Worm (Caenorhabditis elegans) whole organism, young adult: ENCODE measurements around the gene B0302.4.

Source experiments
- B0035.1 ChIP-seq: sonication (generic microtip); optimal IDR thresholded peaks from 2 replicates; lab custom pipeline; 2016; ENCODE audit warnings: missing genetic modification characterization, mild to moderate bottlenecking, missing compliant biosample characterization, missing genotype, missing genetic modification reagents
- D2030.7 ChIP-seq: fragments of 200-800 bp; sonication (Bioruptor generic); IDR thresholded peaks from 2 replicates; pipeline ENCODE4 v1.3.6; 2022; ENCODE audit warnings: missing genetic modification reagents, missing genetic modification characterization, missing compliant biosample characterization
- F33H1.4 ChIP-seq: fragments of 200-800 bp; sonication (Bioruptor generic); IDR thresholded peaks from 2 replicates; pipeline ENCODE4 v1.3.6; 2022; ENCODE audit warnings: missing genetic modification reagents, missing genetic modification characterization, missing compliant biosample characterization
- F37B4.10 ChIP-seq: fragments of 200-800 bp; sonication (Bioruptor generic); IDR thresholded peaks from 2 replicates; pipeline ENCODE4 v1.3.6; 2022; ENCODE audit warnings: missing genetic modification characterization, missing compliant biosample characterization
- F49E8.2 ChIP-seq: sonication (generic microtip); optimal IDR thresholded peaks from 3 replicates; lab custom pipeline; 2017; ENCODE audit warnings: missing genetic modification characterization, mild to moderate bottlenecking, missing compliant biosample characterization, antibody characterized with exemption, moderate library complexity; ENCODE audit not compliant: insufficient read depth
- F55B11.4 ChIP-seq: sonication (generic microtip); optimal IDR thresholded peaks from 2 replicates; lab custom pipeline; 2016; ENCODE audit warnings: missing compliant biosample characterization, missing genetic modification characterization, borderline replicate concordance; ENCODE audit not compliant: insufficient read depth
- K11D2.4 ChIP-seq: fragments of 200-800 bp; sonication (Bioruptor generic); IDR thresholded peaks from 2 replicates; pipeline ENCODE4 v1.3.6; 2022; ENCODE audit warnings: missing genetic modification reagents, missing genetic modification characterization, missing compliant biosample characterization
- T07F8.4 ChIP-seq: sonication (generic microtip); optimal IDR thresholded peaks from 2 replicates; lab custom pipeline; 2016; ENCODE audit warnings: mild to moderate bottlenecking, missing genetic modification characterization, moderate library complexity, missing compliant biosample characterization
- Y53F4B.3 ChIP-seq: fragments of 200-800 bp; sonication (Bioruptor generic); IDR thresholded peaks from 2 replicates; pipeline ENCODE4 v1.3.6; 2022; ENCODE audit warnings: missing genetic modification reagents, missing genetic modification characterization, missing compliant biosample characterization
- Y53G8AR.9 ChIP-seq: fragments of 200-800 bp; sonication (Bioruptor generic); conservative IDR thresholded peaks from 2 replicates; pipeline ENCODE4 v1.3.6; 2022; ENCODE audit warnings: missing genetic modification reagents, missing genetic modification characterization, missing compliant biosample characterization
- Y56A3A.18 ChIP-seq: fragments of 200-800 bp; sonication (Bioruptor generic); IDR thresholded peaks from 2 replicates; pipeline ENCODE4 v1.3.6; 2022; ENCODE audit warnings: missing genetic modification reagents, missing genetic modification characterization, missing compliant biosample characterization
- ZK185.1 ChIP-seq: sonication (generic microtip); optimal IDR thresholded peaks from 2 replicates; lab custom pipeline; 2016; ENCODE audit warnings: mild to moderate bottlenecking, missing genetic modification characterization, missing compliant biosample characterization; ENCODE audit not compliant: poor library complexity, severe bottlenecking
- athp-1 ChIP-seq: sonication (generic microtip); optimal IDR thresholded peaks from 2 replicates; lab custom pipeline; 2017; ENCODE audit warnings: mild to moderate bottlenecking, missing genetic modification characterization, missing compliant biosample characterization
- attf-5 ChIP-seq: fragments of 200-800 bp; sonication (Bioruptor generic); optimal IDR thresholded peaks from 2 replicates; lab custom pipeline; 2018; ENCODE audit warnings: mild to moderate bottlenecking, missing genetic modification characterization, missing compliant biosample characterization
- attf-6 ChIP-seq: fragments of 200-800 bp; sonication (Bioruptor generic); IDR thresholded peaks from 2 replicates; pipeline ENCODE4 v1.3.6; 2022; ENCODE audit warnings: missing genetic modification reagents, missing genetic modification characterization, missing compliant biosample characterization
- bed-1 ChIP-seq: fragments of 200-800 bp; sonication (Bioruptor generic); IDR thresholded peaks from 2 replicates; pipeline ENCODE4 v1.3.6; 2022; ENCODE audit warnings: missing genetic modification reagents, missing genetic modification characterization, missing compliant biosample characterization
- ccch-3 ChIP-seq: fragments of 200-800 bp; sonication (Bioruptor generic); optimal IDR thresholded peaks from 2 replicates; lab custom pipeline; 2018; ENCODE audit warnings: mild to moderate bottlenecking, missing genetic modification characterization, missing compliant biosample characterization
- cebp-2 ChIP-seq: fragments of 200-800 bp; sonication (Bioruptor generic); IDR thresholded peaks from 2 replicates; pipeline ENCODE4 v1.3.6; 2022; ENCODE audit warnings: missing genetic modification characterization, missing compliant biosample characterization
- ceh-100 ChIP-seq: fragments of 200-800 bp; sonication (Bioruptor generic); IDR thresholded peaks from 2 replicates; pipeline ENCODE4 v1.3.6; 2022; ENCODE audit warnings: missing genetic modification reagents, missing genetic modification characterization, missing compliant biosample characterization
- ekl-4 ChIP-seq: fragments of 200-800 bp; sonication (Bioruptor generic); IDR thresholded peaks from 2 replicates; pipeline ENCODE4 v1.3.6; 2022; ENCODE audit warnings: missing genetic modification reagents, missing genetic modification characterization, missing compliant biosample characterization
- him-1 ChIP-seq: sonication (generic microtip); optimal IDR thresholded peaks from 2 replicates; lab custom pipeline; 2016; ENCODE audit warnings: missing genotype, missing genetic modification reagents, missing genetic modification characterization, missing compliant biosample characterization
- hlh-12 ChIP-seq: sonication (generic microtip); optimal IDR thresholded peaks from 2 replicates; lab custom pipeline; 2016; ENCODE audit warnings: missing genetic modification characterization, missing compliant biosample characterization
- hmg-1.2 ChIP-seq: fragments of 200-800 bp; sonication (Bioruptor generic); IDR thresholded peaks from 2 replicates; pipeline ENCODE4 v1.3.6; 2022; ENCODE audit warnings: missing genetic modification reagents, missing genetic modification characterization, missing compliant biosample characterization
- hmg-20 ChIP-seq: fragments of 200-800 bp; sonication (Bioruptor generic); IDR thresholded peaks from 2 replicates; pipeline ENCODE4 v1.3.6; 2022; ENCODE audit warnings: missing genetic modification reagents, missing genetic modification characterization, missing compliant biosample characterization
- let-526 ChIP-seq: fragments of 200-800 bp; sonication (Bioruptor generic); IDR thresholded peaks from 2 replicates; pipeline ENCODE4 v1.3.6; 2022; ENCODE audit warnings: missing genetic modification reagents, missing genetic modification characterization, missing compliant biosample characterization
- let-607 ChIP-seq, 2 experiments: fragments of 200-800 bp in 1 of 2; sonication (Bioruptor generic) in 1 of 2; sonication (generic microtip) in 1 of 2; optimal IDR thresholded peaks; 2 replicates each; lab custom pipeline; 2016 to 2018; ENCODE audit warnings: mild to moderate bottlenecking in 2 of 2, missing compliant biosample characterization in 2 of 2, missing genetic modification characterization in 2 of 2, moderate library complexity in 2 of 2, missing genotype in 1 of 2
- lin-26 ChIP-seq: fragments of 200-800 bp; sonication (Bioruptor generic); IDR thresholded peaks from 2 replicates; pipeline ENCODE4 v1.3.6; 2022; ENCODE audit warnings: missing genetic modification reagents, missing genetic modification characterization, missing compliant biosample characterization
- lin-40 ChIP-seq: sonication (generic microtip); optimal IDR thresholded peaks from 2 replicates; lab custom pipeline; 2016; ENCODE audit warnings: missing genetic modification characterization, mild to moderate bottlenecking, missing compliant biosample characterization, missing genotype, missing genetic modification reagents
- lin-54 ChIP-seq: fragments of 200-800 bp; sonication (Bioruptor generic); optimal IDR thresholded peaks from 2 replicates; lab custom pipeline; 2018; ENCODE audit warnings: mild to moderate bottlenecking, missing genetic modification characterization, missing compliant biosample characterization
- lir-1 ChIP-seq: fragments of 200-800 bp; sonication (Bioruptor generic); conservative IDR thresholded peaks from 2 replicates; pipeline ENCODE4 v1.3.6; 2022; ENCODE audit warnings: missing genetic modification reagents, missing genetic modification characterization, missing compliant biosample characterization
- lsy-27 ChIP-seq: sonication (generic microtip); optimal IDR thresholded peaks from 2 replicates; lab custom pipeline; 2017; ENCODE audit warnings: missing genetic modification characterization, mild to moderate bottlenecking, missing compliant biosample characterization, antibody characterized with exemption, missing genotype, borderline replicate concordance; ENCODE audit not compliant: insufficient read depth
- madf-3 ChIP-seq: fragments of 200-800 bp; sonication (Bioruptor generic); IDR thresholded peaks from 2 replicates; pipeline ENCODE4 v1.3.6; 2022; ENCODE audit warnings: missing genetic modification reagents, missing genetic modification characterization, missing compliant biosample characterization
- mel-28 ChIP-seq: sonication (generic microtip); optimal IDR thresholded peaks from 2 replicates; lab custom pipeline; 2016; ENCODE audit warnings: borderline replicate concordance, mild to moderate bottlenecking, missing genetic modification characterization, missing compliant biosample characterization
- nfya-2 ChIP-seq: fragments of 200-800 bp; sonication (Bioruptor generic); IDR thresholded peaks from 2 replicates; pipeline ENCODE4 v1.3.6; 2022; ENCODE audit warnings: missing genetic modification reagents, missing genetic modification characterization, missing compliant biosample characterization
- nhr-179 ChIP-seq: sonication (generic microtip); optimal IDR thresholded peaks from 2 replicates; lab custom pipeline; 2016; ENCODE audit warnings: mild to moderate bottlenecking, missing genetic modification characterization, missing compliant biosample characterization
- pbrm-1 ChIP-seq: fragments of 200-800 bp; sonication (Bioruptor generic); IDR thresholded peaks from 2 replicates; pipeline ENCODE4 v1.3.6; 2022; ENCODE audit warnings: missing genetic modification reagents, missing genetic modification characterization, missing compliant biosample characterization
- rcor-1 ChIP-seq: fragments of 200-800 bp; sonication (Bioruptor generic); IDR thresholded peaks from 2 replicates; pipeline ENCODE4 v1.3.6; 2022; ENCODE audit warnings: missing genetic modification reagents, missing genetic modification characterization, missing compliant biosample characterization
- repo-1 ChIP-seq: sonication (generic microtip); optimal IDR thresholded peaks from 2 replicates; lab custom pipeline; 2017; ENCODE audit warnings: mild to moderate bottlenecking, missing genetic modification characterization, missing compliant biosample characterization
- rpc-1 ChIP-seq, 2 experiments: fragments of 150-350 bp in 1 of 2; sonication (generic microtip) in 1 of 2; optimal IDR thresholded peaks; 2 replicates each; lab custom pipeline; 2014 to 2018; ENCODE audit warnings: missing biosample characterization in 1 of 2, missing genetic modification characterization in 1 of 2, missing genetic modification reagents in 1 of 2, missing genotype in 1 of 2
- snpc-3.4 ChIP-seq: sonication (generic microtip); optimal IDR thresholded peaks from 2 replicates; lab custom pipeline; 2017; ENCODE audit warnings: missing genetic modification characterization, mild to moderate bottlenecking, missing compliant biosample characterization, antibody characterized with exemption, moderate library complexity, missing genotype, missing genetic modification reagents
- sptf-2 ChIP-seq: fragments of 200-800 bp; sonication (Bioruptor generic); optimal IDR thresholded peaks from 2 replicates; lab custom pipeline; 2018; ENCODE audit warnings: mild to moderate bottlenecking, missing genetic modification characterization, missing compliant biosample characterization
- ztf-18 ChIP-seq: sonication (generic microtip); optimal IDR thresholded peaks from 2 replicates; lab custom pipeline; 2016; ENCODE audit warnings: missing genotype, mild to moderate bottlenecking, missing genetic modification characterization, missing compliant biosample characterization
- ztf-28 ChIP-seq: fragments of 200-800 bp; sonication (Bioruptor generic); IDR thresholded peaks from 2 replicates; pipeline ENCODE4 v1.3.6; 2022; ENCODE audit warnings: missing genetic modification reagents, missing genetic modification characterization, missing compliant biosample characterization
- ztf-3 ChIP-seq: fragments of 200-800 bp; sonication (Bioruptor generic); optimal IDR thresholded peaks from 2 replicates; lab custom pipeline; 2018; ENCODE audit warnings: mild to moderate bottlenecking, missing genetic modification characterization, missing compliant biosample characterization

The B0302.4 gene

ce11 chrX:17170401-17170800, 6.2 kb downstream of the B0302.4 start:
- TF ChIP-seq lir-1 (no peak), B0035.1 (no peak), lin-54 (GFP tag; lab: Kevin White, UChicago) (no peak), ZK185.1 (no peak), hmg-20 (GFP tag; lab: Robert Waterston, UW) (no peak), bed-1 (GFP tag; lab: Robert Waterston, UW) (no peak), ceh-100 (no peak), F37B4.10 (GFP tag; lab: Robert Waterston, UW) (no peak)

ce11 chrX:17168086-17168485, 8.5 kb downstream of the B0302.4 start:
- TF ChIP-seq lsy-27 (tag; lab: Kevin White, UChicago) (no peak), K11D2.4 (GFP tag; lab: Robert Waterston, UW) (no peak), him-1 (no peak), repo-1 (tag; lab: Kevin White, UChicago) (no peak), nfya-2 (GFP tag; lab: Robert Waterston, UW) (no peak), hmg-1.2 (GFP tag; lab: Robert Waterston, UW) (no peak), B0035.1 (no peak), attf-5 (GFP tag; lab: Kevin White, UChicago) (no peak), D2030.7 (GFP tag; lab: Robert Waterston, UW) (no peak), ztf-28 (GFP tag; lab: Robert Waterston, UW) (no peak), cebp-2 (GFP tag; lab: Robert Waterston, UW) (no peak), attf-6 (GFP tag; lab: Robert Waterston, UW) (no peak), ZK185.1 (no peak)
- TF ChIP-seq, all 124 proteins: peak for 0

DNA sequence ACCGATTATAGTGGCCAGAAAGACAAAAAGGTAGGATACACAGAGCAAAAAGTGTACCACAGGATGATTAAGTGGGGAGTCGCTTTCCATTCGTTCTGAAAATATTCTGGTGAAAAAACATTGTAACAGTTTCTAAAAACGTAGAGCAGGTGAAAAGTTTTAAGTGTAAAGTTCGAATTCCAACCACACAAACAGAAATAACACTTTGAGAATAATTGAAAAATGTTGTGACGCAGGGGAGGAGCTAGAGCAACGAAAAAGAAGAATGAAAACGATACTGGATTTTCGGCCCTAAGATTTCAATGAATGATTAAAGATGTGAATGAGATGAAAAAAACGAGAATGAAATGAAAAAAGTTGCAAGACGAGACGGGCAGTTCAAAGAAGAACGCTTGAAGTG, 18.7 kb downstream of the B0302.4 start, which contains the start of gene npr-21:
npr-21 (minus strand) TSS at position 101 of the 400 bp plus-strand sequence.
- no peak for TF ChIP-seq athp-1 (tag; lab: Kevin White, UChicago)
- TF ChIP-seq lin-54 (GFP tag; lab: Kevin White, UChicago), result no peak
- TF ChIP-seq let-526 (GFP tag; lab: Robert Waterston, UW), result no peak
- TF ChIP-seq F49E8.2 (tag; lab: Kevin White, UChicago), result no peak
- no peak for TF ChIP-seq ekl-4 (GFP tag; lab: Robert Waterston, UW)
- no peak for TF ChIP-seq mel-28
- no peak for TF ChIP-seq cebp-2 (GFP tag; lab: Robert Waterston, UW)
- no peak for TF ChIP-seq ztf-3 (GFP tag; lab: Kevin White, UChicago)
- no peak for TF ChIP-seq lin-26 (GFP tag; lab: Robert Waterston, UW)
- no peak for TF ChIP-seq hlh-12 (tag; lab: Kevin White, UChicago)
- no peak for TF ChIP-seq sptf-2 (GFP tag; lab: Kevin White, UChicago)
- no peak for TF ChIP-seq Y53G8AR.9
- TF ChIP-seq Y53F4B.3, result no peak
- TF ChIP-seq F55B11.4 (tag; lab: Kevin White, UChicago), result no peak
- TF ChIP-seq rcor-1 (GFP tag; lab: Robert Waterston, UW), result no peak

DNA sequence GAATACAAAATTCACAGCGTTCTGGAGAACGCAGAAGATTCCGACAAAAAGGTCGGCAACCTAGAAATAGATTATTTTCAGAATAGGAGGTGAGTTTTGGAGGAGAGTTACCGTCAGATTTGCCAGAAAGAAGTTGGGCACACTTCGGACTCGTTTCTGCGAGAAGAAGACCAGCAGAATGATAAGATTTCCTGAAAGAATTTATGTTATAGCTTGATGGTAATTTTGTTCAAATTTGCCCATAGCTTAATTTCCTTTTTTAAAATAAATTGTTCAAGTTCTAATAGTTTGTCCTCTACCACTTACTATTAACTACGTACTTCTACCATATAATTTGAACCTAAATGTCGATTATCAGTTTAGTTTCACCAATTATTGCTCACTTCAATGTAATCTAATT, 19.5 kb downstream of the B0302.4 start:
- TF ChIP-seq F33H1.4 (GFP tag; lab: Robert Waterston, UW) (no peak), ztf-18 (tag; lab: Kevin White, UChicago) (no peak), hmg-20 (GFP tag; lab: Robert Waterston, UW) (no peak), snpc-3.4 (tag; lab: Kevin White, UChicago) (no peak), ccch-3 (GFP tag; lab: Kevin White, UChicago) (no peak), pbrm-1 (GFP tag; lab: Robert Waterston, UW) (no peak), F55B11.4 (tag; lab: Kevin White, UChicago) (no peak), T07F8.4 (tag; lab: Kevin White, UChicago) (no peak), lin-40 (tag; lab: Kevin White, UChicago) (no peak), rpc-1 (optimal IDR thresholded peaks at IDR 0.05; lab: Kevin White, UChicago) (no peak), rpc-1 (tag; optimal IDR thresholded peaks at IDR 0.05; lab: Kevin White, UChicago) (no peak), Y53F4B.3 (no peak), lin-26 (GFP tag; lab: Robert Waterston, UW) (no peak), Y56A3A.18 (GFP tag; lab: Robert Waterston, UW) (no peak), madf-3 (GFP tag; lab: Robert Waterston, UW) (no peak), let-607 (tag; optimal IDR thresholded peaks at IDR 0.05; lab: Kevin White, UChicago) (no peak), nhr-179 (no peak), lin-54 (GFP tag; lab: Kevin White, UChicago) (no peak)
